Worm (Caenorhabditis elegans) whole organism, L1 larva: ENCODE data around the gene rpn-7.

Experiments used
- blmp-1 ChIP-seq: fragments of 150-350 bp; optimal IDR thresholded peaks from 2 replicates; lab custom pipeline; 2014; ENCODE audit warnings: missing biosample characterization, missing genetic modification characterization
- ceh-63 ChIP-seq: fragments of 200-800 bp; sonication (Bioruptor generic); optimal IDR thresholded peaks from 2 replicates; lab custom pipeline; 2018; ENCODE audit warnings: mild to moderate bottlenecking, missing genetic modification characterization, missing compliant biosample characterization
- ceh-82 ChIP-seq, 3 experiments: fragments of 150-350 bp in 1 of 3; sonication (generic microtip) in 2 of 3; optimal IDR thresholded peaks; 2 replicates each; lab custom pipeline; 2014 to 2017; ENCODE audit warnings: missing biosample characterization in 3 of 3, missing genetic modification characterization in 3 of 3
- ceh-88 ChIP-seq: fragments of 200-800 bp; sonication (Bioruptor generic); IDR thresholded peaks from 2 replicates; pipeline ENCODE4 v1.3.6; 2022; ENCODE audit warnings: missing genetic modification characterization, missing compliant biosample characterization
- dpl-1 ChIP-seq, 3 experiments: fragments of 150-350 bp in 2 of 3; sonication (generic microtip) in 1 of 3; optimal IDR thresholded peaks; 2 replicates each; lab custom pipeline; 2014 to 2017; ENCODE audit warnings: missing biosample characterization in 3 of 3, missing genetic modification characterization in 3 of 3, missing genetic modification reagents in 3 of 3
- dsc-1 ChIP-seq: sonication (generic microtip); optimal IDR thresholded peaks from 2 replicates; lab custom pipeline; 2016; ENCODE audit warnings: mild to moderate bottlenecking, missing genetic modification characterization, missing compliant biosample characterization
- efl-1 ChIP-seq, 4 experiments: fragments of 150-350 bp; optimal IDR thresholded peaks in 3 of 4; peaks in 1 of 4; 1 replicate in 1 of 4; 2 replicates in 3 of 4; lab custom pipeline; 2014; ENCODE audit warnings: missing biosample characterization in 2 of 4, missing genetic modification characterization in 2 of 4, missing genetic modification reagents in 2 of 4
- efl-3 ChIP-seq: fragments of 200-800 bp; sonication (Bioruptor generic); optimal IDR thresholded peaks from 2 replicates; lab custom pipeline; 2018; ENCODE audit warnings: mild to moderate bottlenecking, missing genetic modification characterization, missing compliant biosample characterization
- fos-1 ChIP-seq: fragments of 150-350 bp; optimal IDR thresholded peaks from 2 replicates; lab custom pipeline; 2014; ENCODE audit warnings: missing biosample characterization, missing genetic modification characterization
- grh-1 ChIP-seq: fragments of 200-800 bp; sonication (Bioruptor generic); IDR thresholded peaks from 2 replicates; pipeline ENCODE4 v1.3.6; 2022; ENCODE audit warnings: missing genetic modification reagents, missing genetic modification characterization, missing compliant biosample characterization
- hlh-17 ChIP-seq: fragments of 200-800 bp; sonication (Bioruptor generic); optimal IDR thresholded peaks from 2 replicates; lab custom pipeline; 2018; ENCODE audit warnings: missing genetic modification characterization, mild to moderate bottlenecking, missing compliant biosample characterization, moderate library complexity, borderline replicate concordance
- hpl-2 ChIP-seq: fragments of 150-350 bp; optimal IDR thresholded peaks from 2 replicates; lab custom pipeline; 2014; ENCODE audit warnings: missing biosample characterization, missing genetic modification reagents, missing genetic modification characterization
- lin-14 ChIP-seq: fragments of 200-800 bp; sonication (Bioruptor generic); optimal IDR thresholded peaks from 2 replicates; lab custom pipeline; 2018; ENCODE audit warnings: mild to moderate bottlenecking, missing genetic modification characterization, moderate library complexity, missing compliant biosample characterization
- lin-35 ChIP-seq, 2 experiments: fragments of 150-350 bp; optimal IDR thresholded peaks; 2 replicates each; lab custom pipeline; 2014; ENCODE audit warnings: missing biosample characterization in 2 of 2, missing genetic modification characterization in 2 of 2, missing genetic modification reagents in 2 of 2
- lsy-2 ChIP-seq, 2 experiments: fragments of 150-350 bp; optimal IDR thresholded peaks; 2 replicates each; lab custom pipeline; 2014; ENCODE audit warnings: missing biosample characterization in 2 of 2, missing genetic modification characterization in 2 of 2
- mep-1 ChIP-seq: fragments of 150-350 bp; optimal IDR thresholded peaks from 2 replicates; lab custom pipeline; 2014; ENCODE audit warnings: missing biosample characterization, missing genetic modification characterization
- nhr-12 ChIP-seq: sonication (generic microtip); optimal IDR thresholded peaks from 2 replicates; lab custom pipeline; 2017; ENCODE audit warnings: missing biosample characterization, missing genetic modification characterization
- nhr-19 ChIP-seq: fragments of 200-800 bp; sonication (Bioruptor generic); conservative IDR thresholded peaks from 2 replicates; pipeline ENCODE4 v1.3.6; 2022; ENCODE audit warnings: missing genetic modification characterization, missing compliant biosample characterization
- nhr-20 ChIP-seq: sonication (generic microtip); optimal IDR thresholded peaks from 2 replicates; lab custom pipeline; 2016; ENCODE audit warnings: mild to moderate bottlenecking, missing genetic modification characterization, missing compliant biosample characterization
- nhr-237 ChIP-seq: fragments of 150-350 bp; optimal IDR thresholded peaks from 2 replicates; lab custom pipeline; 2014; ENCODE audit warnings: missing biosample characterization, missing genetic modification characterization
- nhr-47 ChIP-seq: sonication (generic microtip); optimal IDR thresholded peaks from 2 replicates; lab custom pipeline; 2016; ENCODE audit warnings: mild to moderate bottlenecking, missing genetic modification characterization, moderate library complexity, missing compliant biosample characterization
- nhr-71 ChIP-seq: sonication (generic microtip); optimal IDR thresholded peaks from 2 replicates; lab custom pipeline; 2016; ENCODE audit warnings: mild to moderate bottlenecking, missing genetic modification characterization, moderate library complexity, missing compliant biosample characterization
- nhr-76 ChIP-seq: sonication (generic microtip); optimal IDR thresholded peaks from 2 replicates; lab custom pipeline; 2017; ENCODE audit warnings: missing biosample characterization, missing genetic modification characterization
- nhr-77 ChIP-seq: fragments of 150-350 bp; optimal IDR thresholded peaks from 2 replicates; lab custom pipeline; 2014; ENCODE audit warnings: missing biosample characterization, missing genetic modification characterization
- nhr-85 ChIP-seq: sonication (generic microtip); peaks from one replicate; lab custom pipeline; 2016; ENCODE audit warnings: missing genetic modification characterization, inconsistent platforms, missing compliant biosample characterization
- nhr-90 ChIP-seq: sonication (generic microtip); optimal IDR thresholded peaks from 2 replicates; lab custom pipeline; 2016; ENCODE audit warnings: mild to moderate bottlenecking, missing genetic modification characterization, missing compliant biosample characterization; ENCODE audit not compliant: poor library complexity
- rnt-1 ChIP-seq: sonication (generic microtip); optimal IDR thresholded peaks from 2 replicates; lab custom pipeline; 2016; ENCODE audit warnings: mild to moderate bottlenecking, missing genetic modification characterization, moderate library complexity, missing compliant biosample characterization
- skn-1 ChIP-seq: fragments of 150-350 bp; optimal IDR thresholded peaks from 2 replicates; lab custom pipeline; 2014; ENCODE audit warnings: missing biosample characterization, missing genetic modification characterization
- snu-23 ChIP-seq: sonication (generic microtip); optimal IDR thresholded peaks from 2 replicates; lab custom pipeline; 2016; ENCODE audit warnings: missing genetic modification characterization, missing compliant biosample characterization
- swsn-7 ChIP-seq: sonication (generic microtip); optimal IDR thresholded peaks from 2 replicates; lab custom pipeline; 2016; ENCODE audit warnings: missing genetic modification characterization, missing compliant biosample characterization
- tbx-2 ChIP-seq: sonication (generic microtip); optimal IDR thresholded peaks from 2 replicates; lab custom pipeline; 2016; ENCODE audit warnings: missing genetic modification characterization, missing compliant biosample characterization
- unc-130 ChIP-seq: fragments of 150-350 bp; optimal IDR thresholded peaks from 2 replicates; lab custom pipeline; 2017; ENCODE audit warnings: missing biosample characterization, missing genetic modification characterization, inconsistent platforms
- unc-86 ChIP-seq: sonication (generic microtip); optimal IDR thresholded peaks from 2 replicates; lab custom pipeline; 2016; ENCODE audit warnings: missing genetic modification characterization, missing compliant biosample characterization
- vab-15 ChIP-seq: sonication (generic microtip); optimal IDR thresholded peaks from 2 replicates; lab custom pipeline; 2017; ENCODE audit warnings: missing genotype, mild to moderate bottlenecking, missing genetic modification characterization, missing compliant biosample characterization
- xbp-1 ChIP-seq: sonication (generic microtip); optimal IDR thresholded peaks from 2 replicates; lab custom pipeline; 2016; ENCODE audit warnings: missing genetic modification characterization, missing compliant biosample characterization
- zip-4 ChIP-seq: fragments of 200-800 bp; sonication (Bioruptor generic); optimal IDR thresholded peaks from 2 replicates; lab custom pipeline; 2018; ENCODE audit warnings: mild to moderate bottlenecking, missing genetic modification characterization, moderate library complexity, missing compliant biosample characterization

Gene rpn-7

ce11 chrIV:9320023-9320422, 3.6 kb downstream of the rpn-7 start:
- TF ChIP-seq rnt-1 (tag; lab: Kevin White, UChicago) (no peak), nhr-71 (peak; percentile 16)

- no peak for TF ChIP-seq fos-1 (tag; lab: Kevin White, UChicago)
- TF ChIP-seq nhr-77 = no peak
- TF ChIP-seq nhr-47 (tag; lab: Kevin White, UChicago) = peak; percentile 31
- peak; percentile 33 for TF ChIP-seq xbp-1 (tag; lab: Kevin White, UChicago)
- TF ChIP-seq nhr-85 (tag; lab: Kevin White, UChicago) = peak; percentile 70
- TF ChIP-seq tbx-2 (tag; lab: Kevin White, UChicago) = peak; percentile 16
- no peak for TF ChIP-seq hlh-17
- TF ChIP-seq zip-4 (GFP tag; lab: Kevin White, UChicago) = peak; percentile 45
- TF ChIP-seq lin-14 (GFP tag; lab: Kevin White, UChicago) = peak; percentile 75
- TF ChIP-seq dsc-1 (tag; lab: Kevin White, UChicago) = no peak
- TF ChIP-seq nhr-90 = no peak
- peak; percentile 25 for TF ChIP-seq nhr-20
- no peak for TF ChIP-seq grh-1 (GFP tag; lab: Robert Waterston, UW)
- peak; percentile 68 for TF ChIP-seq snu-23 (GFP tag; lab: Kevin White, UChicago)
- peak; percentile 16 for TF ChIP-seq swsn-7 (tag; lab: Kevin White, UChicago)
- no peak for TF ChIP-seq mep-1 (tag; lab: Kevin White, UChicago)
- TF ChIP-seq ceh-82 (tag; optimal IDR thresholded peaks at IDR 0.05; lab: Kevin White, UChicago) = peak in 1 of 3 experiments; percentile 14
- TF ChIP-seq lin-35 (GFP tag; optimal IDR thresholded peaks at IDR 0.05; lab: Kevin White, UChicago) = peak; percentile 8 to 47
- TF ChIP-seq nhr-19 (GFP tag; lab: Robert Waterston, UW) = 0 out of 2 replicates have a peak, but pooled peaks have one; percentile 6
- peak in 1 of 2 experiments; percentile 52 for TF ChIP-seq lsy-2 (tag; optimal IDR thresholded peaks at IDR 0.05; lab: Kevin White, UChicago)
- peak; percentile 32 for TF ChIP-seq nhr-71
- peak; percentile 10 to 42 for TF ChIP-seq efl-1 (optimal IDR thresholded peaks at IDR 0.05; lab: Kevin White, UChicago)
- peak; percentile 27 to 34 for TF ChIP-seq efl-1 (GFP tag; optimal IDR thresholded peaks at IDR 0.05 in 1 of 2; lab: Kevin White, UChicago)
- TF ChIP-seq vab-15 (tag; lab: Kevin White, UChicago) = no peak
- peak; percentile 26 for TF ChIP-seq blmp-1
- peak; percentile 13 for TF ChIP-seq nhr-237
- TF ChIP-seq nhr-76 (tag; lab: Kevin White, UChicago) = no peak
- peak; percentile 65 for TF ChIP-seq skn-1 (tag; lab: Kevin White, UChicago)
- TF ChIP-seq dpl-1 (GFP tag; optimal IDR thresholded peaks at IDR 0.05; lab: Kevin White, UChicago) = peak in 2 of 3 experiments; percentile 19 to 52
Measured at ce11 chrIV:9321039-9321851, 4.8 kb downstream of the rpn-7 start, which contains the start of the genes F49C12.12 and vha-17. TSS of gene F49C12.12 (minus strand) at chrIV:9321089. TSS of gene vha-17 (plus strand) at chrIV:9321801.

ce11 chrIV:9322489-9322888, 6.1 kb downstream of the rpn-7 start:
- TF ChIP-seq mep-1 (tag; lab: Kevin White, UChicago) (no peak), hpl-2 (GFP tag; lab: Kevin White, UChicago) (peak; percentile 8), nhr-90 (peak; percentile 0), nhr-47 (tag; lab: Kevin White, UChicago) (peak; percentile 7), efl-1 (optimal IDR thresholded peaks at IDR 0.05; lab: Kevin White, UChicago) (no peak), efl-1 (GFP tag; optimal IDR thresholded peaks at IDR 0.05 in 1 of 2; lab: Kevin White, UChicago) (peak in 1 of 2 experiments; percentile 68), fos-1 (tag; lab: Kevin White, UChicago) (no peak), lin-35 (GFP tag; optimal IDR thresholded peaks at IDR 0.05; lab: Kevin White, UChicago) (peak in 1 of 2 experiments; percentile 6)
- TF ChIP-seq, all 84 proteins: peak for 5

- TF ChIP-seq dpl-1 (GFP tag; optimal IDR thresholded peaks at IDR 0.05; lab: Kevin White, UChicago) (no peak), nhr-12 (tag; lab: Kevin White, UChicago) (no peak), ceh-88 (no peak), ceh-63 (GFP tag; lab: Kevin White, UChicago) (no peak), unc-130 (tag; lab: Kevin White, UChicago) (no peak), unc-86 (no peak), efl-3 (GFP tag; lab: Kevin White, UChicago) (no peak)
Measured at ce11 chrIV:9323989-9324506, 7.6 kb downstream of the rpn-7 start, which contains the start of the genes nspg-11 and F49C12.15. TSS of gene nspg-11 (minus strand) at chrIV:9324089. TSS of gene F49C12.15 (plus strand) at chrIV:9324456.
